Fruit fly (Drosophila melanogaster): ENCODE measurements around the gene COX5BL.

COX5BL gene

dm6 chr2L:6559131-6559530, at the start of gene COX5BL:
Gene COX5BL (plus strand): TSS chr2L:6559431.
- TF ChIP-seq acj6 (GFP tag; optimal IDR thresholded peaks at IDR 0.05) (no peak), fd59A (GFP tag; optimal IDR thresholded peaks at IDR 0.05) (no peak), Sox102F (GFP tag; optimal IDR thresholded peaks at IDR 0.05) (no peak), Eip78C (GFP tag) (no peak), Lpt (GFP tag; optimal IDR thresholded peaks at IDR 0.05) (no peak), Gug (GFP tag; IDR thresholded peaks at IDR 0.05) (no peak), eg (GFP tag; IDR thresholded peaks at IDR 0.05) (no peak), dsx (GFP tag; optimal IDR thresholded peaks at IDR 0.05; ENCODE audit: poor library complexity, severe bottlenecking) (no peak), esn (GFP tag; optimal IDR thresholded peaks at IDR 0.05) (no peak), Sox15 (GFP tag; optimal IDR thresholded peaks at IDR 0.05) (no peak), CG31627 (GFP tag; optimal IDR thresholded peaks at IDR 0.05) (no peak), CG6808 (GFP tag; optimal IDR thresholded peaks at IDR 0.05) (no peak)

dm6 chr2L:6513948-6514347, 45.3 kb upstream of the COX5BL start:
- TF ChIP-seq CG8119 (GFP tag; IDR thresholded peaks at IDR 0.05) (0 out of 3 replicates have a peak, but pooled peaks have one; percentile 13), topi (GFP tag; optimal IDR thresholded peaks at IDR 0.05) (no peak), CG6163 (GFP tag; IDR thresholded peaks at IDR 0.05) (0 out of 3 replicates have a peak, but pooled peaks have one; percentile 43)

- TF ChIP-seq ss (GFP tag; optimal IDR thresholded peaks at IDR 0.05) = no peak
- TF ChIP-seq cyc (GFP tag; optimal IDR thresholded peaks at IDR 0.05) = peak; percentile 23
- TF ChIP-seq Blimp-1 (GFP tag; optimal IDR thresholded peaks at IDR 0.05) = no peak
- TF ChIP-seq Eip78C (GFP tag) = peak; percentile 38
- peak; percentile 1 for TF ChIP-seq Hr39 (GFP tag; optimal IDR thresholded peaks at IDR 0.05)
- peak; percentile 43 for TF ChIP-seq dsx (GFP tag; optimal IDR thresholded peaks at IDR 0.05; ENCODE audit: poor library complexity, severe bottlenecking)
Measured at dm6 chr2L:6526996-6527395, 32.2 kb upstream of the COX5BL start.

dm6 chr2L:6530952-6531512, 28.2 kb upstream of the COX5BL start:
- TF ChIP-seq CG10669 (GFP tag; optimal IDR thresholded peaks at IDR 0.05) (no peak), achi (GFP tag; optimal IDR thresholded peaks at IDR 0.05) (no peak), eg (GFP tag; IDR thresholded peaks at IDR 0.05) (no peak), Eip75B (GFP tag; optimal IDR thresholded peaks at IDR 0.05) (no peak), esn (GFP tag; optimal IDR thresholded peaks at IDR 0.05) (no peak), ss (GFP tag; optimal IDR thresholded peaks at IDR 0.05) (no peak), CG3032 (tag; optimal IDR thresholded peaks at IDR 0.05) (no peak), Gug (GFP tag; IDR thresholded peaks at IDR 0.05) (no peak), fkh (GFP tag; optimal IDR thresholded peaks at IDR 0.05) (no peak), CG1621 (tag; optimal IDR thresholded peaks at IDR 0.05) (no peak), spab (GFP tag; optimal IDR thresholded peaks at IDR 0.05) (no peak), fd59A (GFP tag; optimal IDR thresholded peaks at IDR 0.05) (no peak), Smox (GFP tag; optimal IDR thresholded peaks at IDR 0.05) (no peak), acj6 (GFP tag; optimal IDR thresholded peaks at IDR 0.05) (no peak), vri (GFP tag; optimal IDR thresholded peaks at IDR 0.05) (no peak), cyc (GFP tag; optimal IDR thresholded peaks at IDR 0.05) (no peak), Sox14 (GFP tag; optimal IDR thresholded peaks at IDR 0.05) (no peak)

- TF ChIP-seq salr (GFP tag; optimal IDR thresholded peaks at IDR 0.05) (no peak), Eip78C (GFP tag) (peak; percentile 17)
Measured at dm6 chr2L:6531985-6532699, 27.1 kb upstream of the COX5BL start.

Measured in whole organism, prepupa.